Fruit fly (Drosophila melanogaster): ENCODE data around the gene Spindly.

Spindly gene

dm6 chr2L:3572529-3573171 lies 42.5 kb upstream of the Spindly start:
- no peak for TF ChIP-seq Mnt (GFP tag; optimal IDR thresholded peaks at IDR 0.05)
- TF ChIP-seq cnc (optimal IDR thresholded peaks at IDR 0.05) = no peak
- TF ChIP-seq CG33017 (tag; optimal IDR thresholded peaks at IDR 0.05) = no peak
- TF ChIP-seq pad (GFP tag; optimal IDR thresholded peaks at IDR 0.05) = no peak
- peak; percentile 70 for TF ChIP-seq kay (GFP tag; ENCODE audit: borderline replicate concordance)

dm6 chr2L:3571457-3571856 lies 41.3 kb upstream of the Spindly start:
- TF ChIP-seq ovo (GFP tag; optimal IDR thresholded peaks at IDR 0.05) (no peak), CG12768 (GFP tag; optimal IDR thresholded peaks at IDR 0.05) (no peak), Clk (GFP tag; optimal IDR thresholded peaks at IDR 0.05) (no peak), toe (GFP tag; optimal IDR thresholded peaks at IDR 0.05) (no peak), CG7101 (tag; optimal IDR thresholded peaks at IDR 0.05) (no peak), tj (GFP tag; optimal IDR thresholded peaks at IDR 0.05) (no peak), Crg-1 (GFP tag; optimal IDR thresholded peaks at IDR 0.05) (no peak)

- no peak for TF ChIP-seq cic (GFP tag; optimal IDR thresholded peaks at IDR 0.05)
- no peak for TF ChIP-seq CG5204 (GFP tag; optimal IDR thresholded peaks at IDR 0.05)
- no peak for TF ChIP-seq CG33017 (tag; optimal IDR thresholded peaks at IDR 0.05)
- no peak for TF ChIP-seq cnc (optimal IDR thresholded peaks at IDR 0.05)
- no peak for TF ChIP-seq toe (GFP tag; optimal IDR thresholded peaks at IDR 0.05)
- TF ChIP-seq bab1 (GFP tag; optimal IDR thresholded peaks at IDR 0.05) = no peak
- TF ChIP-seq CG7045 (GFP tag; optimal IDR thresholded peaks at IDR 0.05) = no peak
- TF ChIP-seq CG14711 (tag; optimal IDR thresholded peaks at IDR 0.05) = no peak
- TF ChIP-seq Clk (GFP tag; optimal IDR thresholded peaks at IDR 0.05) = no peak
- TF ChIP-seq Crg-1 (GFP tag; optimal IDR thresholded peaks at IDR 0.05) = no peak
- TF ChIP-seq CG11617 (GFP tag; optimal IDR thresholded peaks at IDR 0.05) = no peak
- TF ChIP-seq CG7101 (tag; optimal IDR thresholded peaks at IDR 0.05) = no peak
- TF ChIP-seq kay (GFP tag; ENCODE audit: borderline replicate concordance) = no peak
- no peak for TF ChIP-seq ovo (GFP tag; optimal IDR thresholded peaks at IDR 0.05)
- no peak for TF ChIP-seq Hr96 (GFP tag; optimal IDR thresholded peaks at IDR 0.05)
- no peak for TF ChIP-seq CG12768 (GFP tag; optimal IDR thresholded peaks at IDR 0.05)
- TF ChIP-seq Mnt (GFP tag; optimal IDR thresholded peaks at IDR 0.05) = no peak
- TF ChIP-seq tj (GFP tag; optimal IDR thresholded peaks at IDR 0.05) = no peak
Measured at dm6 chr2L:3570566-3570965, 40.4 kb upstream of the Spindly start.

DNA sequence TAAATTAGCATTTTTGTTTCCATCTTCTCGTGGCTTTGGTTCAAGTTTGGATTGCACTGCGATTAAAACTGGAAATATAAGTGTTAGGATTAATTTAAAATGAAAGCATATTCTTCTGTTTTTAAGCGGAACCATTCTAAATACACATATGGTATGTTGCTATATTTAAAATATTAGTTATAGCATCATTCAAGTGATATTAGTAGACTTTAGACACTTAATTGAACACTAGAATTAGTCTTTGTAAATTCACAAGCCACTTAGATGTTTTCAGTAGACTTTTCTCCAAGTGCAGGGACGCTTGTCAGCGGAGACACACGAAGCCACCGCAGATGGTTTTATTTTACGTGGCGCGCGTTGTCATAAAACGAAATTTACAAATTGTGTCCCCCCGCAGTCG lies 39.8 kb upstream of the Spindly start:
- TF ChIP-seq CG12768 (GFP tag; optimal IDR thresholded peaks at IDR 0.05) (no peak), tj (GFP tag; optimal IDR thresholded peaks at IDR 0.05) (no peak), bab1 (GFP tag; optimal IDR thresholded peaks at IDR 0.05) (no peak), cnc (optimal IDR thresholded peaks at IDR 0.05) (no peak), Clk (GFP tag; optimal IDR thresholded peaks at IDR 0.05) (no peak), CG7045 (GFP tag; optimal IDR thresholded peaks at IDR 0.05) (no peak), Crg-1 (GFP tag; optimal IDR thresholded peaks at IDR 0.05) (no peak), CG14711 (tag; optimal IDR thresholded peaks at IDR 0.05) (no peak)

DNA sequence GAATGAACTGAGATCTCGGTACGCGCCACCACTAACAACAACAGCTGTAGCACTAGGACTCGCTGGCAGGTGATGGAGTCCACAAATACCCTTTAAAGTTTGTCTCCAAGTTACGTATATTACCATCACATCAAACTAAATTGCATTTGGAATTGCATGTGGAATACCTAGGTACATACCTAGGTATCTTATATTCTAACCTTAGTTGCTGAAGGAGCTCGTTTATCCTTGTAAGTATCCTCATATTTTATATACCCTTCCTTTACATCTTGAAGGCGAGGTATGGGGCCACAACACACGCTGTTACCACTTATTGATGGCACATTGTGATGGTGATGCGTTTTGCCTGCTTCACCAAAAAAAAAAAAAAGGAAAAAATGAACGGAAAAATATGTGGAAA lies 37.3 kb upstream of the Spindly start:
- TF ChIP-seq CG1620 (GFP tag; optimal IDR thresholded peaks at IDR 0.05) (no peak), Hr96 (GFP tag; optimal IDR thresholded peaks at IDR 0.05) (no peak), Clk (GFP tag; optimal IDR thresholded peaks at IDR 0.05) (no peak), CG11617 (GFP tag; optimal IDR thresholded peaks at IDR 0.05) (no peak), pad (GFP tag; optimal IDR thresholded peaks at IDR 0.05) (no peak), CG5204 (GFP tag; optimal IDR thresholded peaks at IDR 0.05) (no peak), kay (GFP tag; ENCODE audit: borderline replicate concordance) (no peak), Crg-1 (GFP tag; optimal IDR thresholded peaks at IDR 0.05) (no peak), CG14711 (tag; optimal IDR thresholded peaks at IDR 0.05) (no peak), CG33017 (tag; optimal IDR thresholded peaks at IDR 0.05) (no peak), ovo (GFP tag; optimal IDR thresholded peaks at IDR 0.05) (no peak), cnc (optimal IDR thresholded peaks at IDR 0.05) (no peak), CG7045 (GFP tag; optimal IDR thresholded peaks at IDR 0.05) (no peak), CG12768 (GFP tag; optimal IDR thresholded peaks at IDR 0.05) (no peak), CG7101 (tag; optimal IDR thresholded peaks at IDR 0.05) (no peak), Mnt (GFP tag; optimal IDR thresholded peaks at IDR 0.05) (no peak), cic (GFP tag; optimal IDR thresholded peaks at IDR 0.05) (no peak)

DNA sequence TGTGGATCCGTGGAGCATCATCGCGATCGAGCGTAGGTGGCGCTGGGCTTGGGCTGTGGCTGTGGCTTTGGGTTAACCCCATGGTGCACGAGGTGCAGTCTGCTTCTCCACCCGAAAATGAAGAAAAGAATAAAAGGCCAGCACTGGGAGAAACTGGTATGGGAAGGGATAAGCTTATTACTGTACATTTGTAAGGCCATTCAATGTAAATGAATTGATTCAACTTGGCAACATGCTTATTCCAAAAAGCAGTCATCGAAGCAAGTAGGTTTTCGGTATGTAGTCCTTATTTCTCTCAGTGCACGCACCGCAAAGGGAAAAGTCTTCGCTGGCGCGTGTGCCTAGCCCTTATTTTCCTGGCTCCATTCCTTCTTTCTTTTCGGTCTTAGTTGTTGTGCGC lies 36.4 kb upstream of the Spindly start:
- no peak for TF ChIP-seq Clk (GFP tag; optimal IDR thresholded peaks at IDR 0.05)
- TF ChIP-seq CG7045 (GFP tag; optimal IDR thresholded peaks at IDR 0.05) = no peak
- TF ChIP-seq Hr96 (GFP tag; optimal IDR thresholded peaks at IDR 0.05) = no peak
- no peak for TF ChIP-seq kay (GFP tag; ENCODE audit: borderline replicate concordance)
- TF ChIP-seq pad (GFP tag; optimal IDR thresholded peaks at IDR 0.05) = no peak
- TF ChIP-seq tj (GFP tag; optimal IDR thresholded peaks at IDR 0.05) = no peak
- TF ChIP-seq CG7101 (tag; optimal IDR thresholded peaks at IDR 0.05) = no peak
- no peak for TF ChIP-seq CG14711 (tag; optimal IDR thresholded peaks at IDR 0.05)
- no peak for TF ChIP-seq cnc (optimal IDR thresholded peaks at IDR 0.05)
- TF ChIP-seq Crg-1 (GFP tag; optimal IDR thresholded peaks at IDR 0.05) = no peak
- no peak for TF ChIP-seq toe (GFP tag; optimal IDR thresholded peaks at IDR 0.05)
- TF ChIP-seq CG11617 (GFP tag; optimal IDR thresholded peaks at IDR 0.05) = no peak
- no peak for TF ChIP-seq CG33017 (tag; optimal IDR thresholded peaks at IDR 0.05)
- no peak for TF ChIP-seq cic (GFP tag; optimal IDR thresholded peaks at IDR 0.05)

dm6 chr2L:3564556-3564955 lies 34.4 kb upstream of the Spindly start:
- no peak for TF ChIP-seq Clk (GFP tag; optimal IDR thresholded peaks at IDR 0.05)
- no peak for TF ChIP-seq Hr96 (GFP tag; optimal IDR thresholded peaks at IDR 0.05)
- TF ChIP-seq CG1620 (GFP tag; optimal IDR thresholded peaks at IDR 0.05) = no peak
- TF ChIP-seq ovo (GFP tag; optimal IDR thresholded peaks at IDR 0.05) = no peak
- TF ChIP-seq CG5204 (GFP tag; optimal IDR thresholded peaks at IDR 0.05) = no peak
- no peak for TF ChIP-seq CG12768 (GFP tag; optimal IDR thresholded peaks at IDR 0.05)
- no peak for TF ChIP-seq tj (GFP tag; optimal IDR thresholded peaks at IDR 0.05)
- TF ChIP-seq toe (GFP tag; optimal IDR thresholded peaks at IDR 0.05) = no peak
- TF ChIP-seq pad (GFP tag; optimal IDR thresholded peaks at IDR 0.05) = no peak
- no peak for TF ChIP-seq CG11617 (GFP tag; optimal IDR thresholded peaks at IDR 0.05)
- TF ChIP-seq Mnt (GFP tag; optimal IDR thresholded peaks at IDR 0.05) = no peak
- TF ChIP-seq kay (GFP tag; ENCODE audit: borderline replicate concordance) = no peak
- no peak for TF ChIP-seq Crg-1 (GFP tag; optimal IDR thresholded peaks at IDR 0.05)
- no peak for TF ChIP-seq cic (GFP tag; optimal IDR thresholded peaks at IDR 0.05)
